Fruit fly (Drosophila melanogaster) whole organism, embryonic: ENCODE results near the gene Ire1.

ENCODE experiments used
- CG10267 ChIP-seq: fragments of 200-800 bp; sonication (Bioruptor generic); optimal IDR thresholded peaks from 2 replicates; lab custom pipeline; 2018; ENCODE audit warnings: missing biosample characterization, mild to moderate bottlenecking, missing genetic modification characterization, moderate library complexity
- CG11085 ChIP-seq: fragments of 200-800 bp; sonication (Bioruptor generic); IDR thresholded peaks from 2 replicates; pipeline ENCODE4 v1.3.6; 2022; ENCODE audit warnings: missing biosample characterization, missing genetic modification characterization
- CG11504 ChIP-seq: fragments of 200-800 bp; sonication (Bioruptor generic); optimal IDR thresholded peaks from 3 replicates; lab custom pipeline; 2019; ENCODE audit warnings: missing biosample characterization, mild to moderate bottlenecking, missing genetic modification characterization, moderate library complexity
- CG12942 ChIP-seq: fragments of 200-800 bp; sonication (Bioruptor generic); optimal IDR thresholded peaks from 3 replicates; lab custom pipeline; 2016; ENCODE audit warnings: missing biosample characterization, missing genetic modification characterization
- CG13894 ChIP-seq: fragments of 200-800 bp; sonication (Bioruptor generic); optimal IDR thresholded peaks from 3 replicates; lab custom pipeline; 2018; ENCODE audit warnings: missing biosample characterization, mild to moderate bottlenecking, missing genetic modification characterization, moderate library complexity
- CG14667 ChIP-seq: fragments of 200-800 bp; sonication (Bioruptor generic); IDR thresholded peaks from 2 replicates; pipeline ENCODE4 v1.3.6; 2022; ENCODE audit warnings: missing biosample characterization, missing genetic modification characterization
- CG1529 ChIP-seq: fragments of 200-800 bp; sonication (Bioruptor generic); optimal IDR thresholded peaks from 3 replicates; lab custom pipeline; 2018; ENCODE audit warnings: missing biosample characterization, missing genetic modification characterization
- CG16863 ChIP-seq: fragments of 200-800 bp; sonication (Bioruptor generic); optimal IDR thresholded peaks from 3 replicates; lab custom pipeline; 2016; ENCODE audit warnings: missing biosample characterization, missing genetic modification characterization
- CG18476 ChIP-seq: fragments of 200-800 bp; sonication (Bioruptor generic); optimal IDR thresholded peaks from 2 replicates; lab custom pipeline; 2016; ENCODE audit warnings: missing biosample characterization, mild to moderate bottlenecking, missing genetic modification characterization
- CG2202 ChIP-seq: fragments of 200-800 bp; sonication (Bioruptor generic); optimal IDR thresholded peaks from 2 replicates; lab custom pipeline; 2018; ENCODE audit warnings: missing biosample characterization, mild to moderate bottlenecking, missing genetic modification characterization
- CG2875 ChIP-seq: fragments of 200-800 bp; sonication (Bioruptor generic); optimal IDR thresholded peaks from 2 replicates; lab custom pipeline; 2017; ENCODE audit warnings: missing biosample characterization, mild to moderate bottlenecking, missing genetic modification characterization, missing genetic modification reagents
- CG34376 ChIP-seq: fragments of 200-800 bp; sonication (Bioruptor generic); optimal IDR thresholded peaks from 2 replicates; lab custom pipeline; 2018; ENCODE audit warnings: missing biosample characterization, mild to moderate bottlenecking, missing genetic modification characterization
- CG3726 ChIP-seq: fragments of 200-800 bp; sonication (Bioruptor generic); IDR thresholded peaks from 3 replicates; pipeline ENCODE4, ENCODE4 v1.3.6; 2022; ENCODE audit warnings: missing biosample characterization, missing genetic modification characterization
- CG4360 ChIP-seq: fragments of 200-800 bp; sonication (Bioruptor generic); IDR thresholded peaks from 2 replicates; pipeline ENCODE4 v1.3.6; 2022; ENCODE audit warnings: missing biosample characterization, missing genetic modification characterization
- CG43689 ChIP-seq: fragments of 200-800 bp; sonication (Bioruptor generic); IDR thresholded peaks from 2 replicates; pipeline ENCODE4 v1.3.6; 2022; ENCODE audit warnings: missing biosample characterization, missing genetic modification characterization
- CG4854 ChIP-seq: fragments of 200-800 bp; sonication (Bioruptor generic); optimal IDR thresholded peaks from 2 replicates; lab custom pipeline; 2016; ENCODE audit warnings: missing biosample characterization, missing genetic modification characterization, inconsistent platforms
- CG6175 ChIP-seq: fragments of 200-800 bp; sonication (Bioruptor generic); IDR thresholded peaks from 3 replicates; pipeline ENCODE4 v1.3.6; 2022; ENCODE audit warnings: missing biosample characterization, missing genetic modification characterization
- CG9215 ChIP-seq: fragments of 200-800 bp; sonication (Bioruptor generic); IDR thresholded peaks from 2 replicates; pipeline ENCODE4 v1.3.6; 2022; ENCODE audit warnings: missing biosample characterization, missing genetic modification characterization
- E2f1 ChIP-seq: fragments of 200-800 bp; sonication (Bioruptor generic); IDR thresholded peaks from 2 replicates; pipeline ENCODE4 v1.3.6; 2022; ENCODE audit warnings: missing biosample characterization, missing genetic modification characterization
- Ets97D ChIP-seq: fragments of 200-800 bp; sonication (Bioruptor generic); optimal IDR thresholded peaks from 3 replicates; lab custom pipeline; 2016; ENCODE audit warnings: missing biosample characterization, missing genetic modification characterization
- Fer2 ChIP-seq: fragments of 200-800 bp; sonication (Bioruptor generic); optimal IDR thresholded peaks from 2 replicates; lab custom pipeline; 2018; ENCODE audit warnings: missing biosample characterization, mild to moderate bottlenecking, missing genetic modification characterization, moderate library complexity
- Lhr ChIP-seq: fragments of 200-800 bp; sonication (Bioruptor generic); optimal IDR thresholded peaks from 3 replicates; lab custom pipeline; 2017; ENCODE audit warnings: mild to moderate bottlenecking, missing biosample characterization, missing genetic modification reagents, missing genetic modification characterization
- NC2α ChIP-seq: fragments of 200-800 bp; sonication (Bioruptor generic); optimal IDR thresholded peaks from 2 replicates; lab custom pipeline; 2016; ENCODE audit warnings: missing biosample characterization, missing genetic modification characterization
- Neu2 ChIP-seq: fragments of 200-800 bp; sonication (Bioruptor generic); optimal IDR thresholded peaks from 3 replicates; lab custom pipeline; 2016; ENCODE audit warnings: missing biosample characterization, missing genetic modification characterization, borderline replicate concordance
- Ssrp ChIP-seq: fragments of 200-800 bp; sonication (Bioruptor generic); optimal IDR thresholded peaks from 2 replicates; lab custom pipeline; 2018; ENCODE audit warnings: missing biosample characterization, mild to moderate bottlenecking, missing genetic modification characterization, moderate library complexity
- abd-A ChIP-seq: fragments of 200-800 bp; sonication (Bioruptor generic); optimal IDR thresholded peaks from 3 replicates; lab custom pipeline; 2019; ENCODE audit warnings: missing biosample characterization, mild to moderate bottlenecking, missing genetic modification characterization, moderate library complexity
- ac ChIP-seq: fragments of 200-800 bp; sonication (Bioruptor generic); optimal IDR thresholded peaks from 3 replicates; lab custom pipeline; 2017; ENCODE audit warnings: missing biosample characterization, mild to moderate bottlenecking, missing genetic modification characterization
- aop ChIP-seq: fragments of 200-800 bp; sonication (Bioruptor generic); IDR thresholded peaks from 2 replicates; pipeline ENCODE4 v1.3.6; 2022; ENCODE audit warnings: missing biosample characterization, missing genetic modification characterization
- az2 ChIP-seq: fragments of 200-800 bp; sonication (Bioruptor generic); optimal IDR thresholded peaks from 3 replicates; lab custom pipeline; 2016; ENCODE audit warnings: missing biosample characterization, missing genetic modification characterization
- bab2 ChIP-seq: fragments of 200-800 bp; sonication (Bioruptor generic); optimal IDR thresholded peaks from 2 replicates; lab custom pipeline; 2016; ENCODE audit warnings: missing biosample characterization, missing genetic modification characterization
- chif ChIP-seq, 2 experiments: fragments of 200-800 bp; sonication (Bioruptor generic); optimal IDR thresholded peaks; 3 replicates each; lab custom pipeline; 2016; ENCODE audit warnings: missing biosample characterization in 2 of 2, missing genetic modification characterization in 2 of 2
- chm ChIP-seq: fragments of 200-800 bp; sonication (Bioruptor generic); IDR thresholded peaks from 2 replicates; pipeline ENCODE4 v1.3.6; 2022; ENCODE audit warnings: missing biosample characterization, missing genetic modification characterization
- crc ChIP-seq: fragments of 200-800 bp; sonication (Bioruptor generic); optimal IDR thresholded peaks from 2 replicates; lab custom pipeline; 2016; ENCODE audit warnings: missing biosample characterization, missing genetic modification characterization
- croc ChIP-seq: fragments of 200-800 bp; sonication (Bioruptor generic); conservative IDR thresholded peaks from 3 replicates; pipeline ENCODE4 v1.3.6; 2022; ENCODE audit warnings: missing biosample characterization, missing genetic modification characterization
- cwo ChIP-seq: fragments of 200-800 bp; sonication (Bioruptor generic); optimal IDR thresholded peaks from 3 replicates; lab custom pipeline; 2017; ENCODE audit warnings: missing biosample characterization, missing genetic modification characterization, mild to moderate bottlenecking, moderate library complexity, missing genetic modification reagents
- en ChIP-seq: fragments of 200-800 bp; sonication (Bioruptor generic); optimal IDR thresholded peaks from 2 replicates; lab custom pipeline; 2016; ENCODE audit warnings: missing biosample characterization, missing genetic modification characterization
- gsb-n ChIP-seq: fragments of 200-800 bp; sonication (Bioruptor generic); optimal IDR thresholded peaks from 3 replicates; lab custom pipeline; 2018; ENCODE audit warnings: missing biosample characterization, mild to moderate bottlenecking, missing genetic modification characterization
- lilli ChIP-seq: fragments of 200-800 bp; sonication (Bioruptor generic); optimal IDR thresholded peaks from 3 replicates; lab custom pipeline; 2016; ENCODE audit warnings: missing biosample characterization, missing genetic modification characterization
- nerfin-1 ChIP-seq: fragments of 200-800 bp; sonication (Bioruptor generic); optimal IDR thresholded peaks from 3 replicates; lab custom pipeline; 2019; ENCODE audit warnings: missing biosample characterization, mild to moderate bottlenecking, missing genetic modification characterization, moderate library complexity
- oc ChIP-seq: fragments of 200-800 bp; sonication (Bioruptor generic); optimal IDR thresholded peaks from 2 replicates; lab custom pipeline; 2018; ENCODE audit warnings: missing biosample characterization, mild to moderate bottlenecking, missing genetic modification characterization, moderate library complexity
- odd ChIP-seq: fragments of 200-800 bp; sonication (Bioruptor generic); optimal IDR thresholded peaks from 2 replicates; lab custom pipeline; 2017; ENCODE audit warnings: missing biosample characterization, mild to moderate bottlenecking, missing genetic modification characterization
- pan ChIP-seq, 4 experiments: fragments of >200 bp in 3 of 4; fragments of 200-800 bp in 1 of 4; sonication (Bioruptor generic) in 1 of 4; optimal IDR thresholded peaks in 3 of 4; IDR thresholded peaks in 1 of 4; 2 replicates each; pipeline versions ENCODE4 v1.3.6 to Lab custom; 2017 to 2022; ENCODE audit warnings: missing biosample characterization in 2 of 4, missing genetic modification characterization in 2 of 4, mixed read lengths in 1 of 4
- pho ChIP-seq: fragments of 200-800 bp; sonication (Bioruptor generic); optimal IDR thresholded peaks from 2 replicates; lab custom pipeline; 2016; ENCODE audit warnings: missing biosample characterization, missing genetic modification characterization
- pros ChIP-seq: fragments of 200-800 bp; sonication (Bioruptor generic); optimal IDR thresholded peaks from 3 replicates; lab custom pipeline; 2019; ENCODE audit warnings: missing biosample characterization, mild to moderate bottlenecking, missing genetic modification characterization, moderate library complexity
- rib ChIP-seq: fragments of 200-800 bp; sonication (Bioruptor generic); IDR thresholded peaks from 2 replicates; pipeline ENCODE4 v1.3.6; 2022; ENCODE audit warnings: missing biosample characterization, missing genetic modification characterization
- row ChIP-seq: fragments of 200-800 bp; sonication (Bioruptor generic); IDR thresholded peaks from 3 replicates; pipeline ENCODE4 v1.3.6; 2022; ENCODE audit warnings: missing biosample characterization, missing genetic modification characterization
- slbo ChIP-seq: fragments of 200-800 bp; sonication (Bioruptor generic); IDR thresholded peaks from 2 replicates; pipeline ENCODE4 v1.3.6; 2022; ENCODE audit warnings: missing biosample characterization, missing genetic modification characterization
- slou ChIP-seq: fragments of 200-800 bp; sonication (Bioruptor generic); optimal IDR thresholded peaks from 3 replicates; lab custom pipeline; 2016; ENCODE audit warnings: missing biosample characterization, missing genetic modification characterization
- usp ChIP-seq: fragments of >200 bp; optimal IDR thresholded peaks from 2 replicates; lab custom pipeline; 2017; ENCODE audit warnings: missing biosample characterization, missing genetic modification characterization
- zfh1 ChIP-seq: fragments of 200-800 bp; sonication (Bioruptor generic); IDR thresholded peaks from 3 replicates; pipeline ENCODE4 v1.3.6; 2022; ENCODE audit warnings: missing biosample characterization, missing genetic modification characterization

The Ire1 gene

DNA sequence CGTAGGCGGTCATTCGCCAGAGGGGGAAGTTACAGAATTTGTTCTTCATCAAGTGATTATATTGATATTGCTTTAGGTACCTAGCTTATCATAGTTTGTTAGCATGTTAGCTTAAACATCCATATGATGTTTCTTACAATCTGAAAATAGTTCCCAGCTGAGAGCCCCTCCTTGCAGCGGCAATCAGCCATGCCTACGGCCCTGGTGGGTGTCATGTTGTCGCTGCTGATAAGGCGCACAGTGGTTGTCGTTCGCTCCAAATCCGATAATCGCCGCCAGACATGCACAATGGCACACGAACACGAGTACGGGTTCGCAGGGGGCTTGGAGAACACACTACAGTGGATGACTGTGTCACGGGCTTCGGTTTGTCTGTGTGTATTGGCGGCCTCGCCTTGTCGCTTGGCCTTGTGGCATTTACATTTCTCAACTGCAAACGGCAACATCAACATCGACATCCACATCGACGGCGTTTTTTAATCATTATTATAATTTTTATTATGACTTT is 44.9 kb upstream of the Ire1 start (continued):
- TF ChIP-seq Ssrp (tag; lab: Kevin White, UChicago), result peak; percentile 64
- peak; percentile 77 for TF ChIP-seq CG14667
- TF ChIP-seq CG11504 (tag; lab: Kevin White, UChicago), result peak; percentile 76
- no peak for TF ChIP-seq usp (GFP tag; lab: Kevin White, UChicago)
- peak; percentile 28 for TF ChIP-seq NC2α (GFP tag; lab: Kevin White, UChicago)
- peak; percentile 82 for TF ChIP-seq CG16863 (GFP tag; lab: Kevin White, UChicago)
- no peak for TF ChIP-seq CG11085 (GFP tag; lab: Robert Waterston, UW)
- TF ChIP-seq CG6175 (GFP tag; lab: Robert Waterston, UW), result peak; percentile 48; the same call in 1 of the 3 replicates
- TF ChIP-seq Neu2 (GFP tag; lab: Kevin White, UChicago), result no peak
- peak; percentile 58 for TF ChIP-seq abd-A
- TF ChIP-seq CG10267 (tag; lab: Kevin White, UChicago), result peak; percentile 44
- TF ChIP-seq CG9215 (GFP tag; lab: Robert Waterston, UW), result peak; percentile 85
- peak; percentile 73 for TF ChIP-seq rib (GFP tag; lab: Robert Waterston, UW)
- TF ChIP-seq slbo (GFP tag; lab: Robert Waterston, UW), result peak; percentile 90
- TF ChIP-seq cwo (GFP tag; lab: Kevin White, UChicago), result peak; percentile 85
- no peak for TF ChIP-seq CG43689 (GFP tag; lab: Robert Waterston, UW)
- peak; percentile 65 for TF ChIP-seq CG12942 (GFP tag; lab: Kevin White, UChicago)
- TF ChIP-seq CG18476, result peak; percentile 56
- peak; percentile 11 for TF ChIP-seq Lhr (GFP tag; lab: Kevin White, UChicago)
- no peak for TF ChIP-seq slou
- TF ChIP-seq CG34376 (GFP tag; lab: Kevin White, UChicago), result peak; percentile 44
- TF ChIP-seq CG2202, result peak; percentile 28
- no peak for TF ChIP-seq aop (GFP tag; lab: Robert Waterston, UW)
- no peak for TF ChIP-seq Ets97D (GFP tag; lab: Kevin White, UChicago)
- peak; percentile 91 for TF ChIP-seq lilli (GFP tag; lab: Kevin White, UChicago)
- peak; percentile 78 for TF ChIP-seq E2f1 (GFP tag; lab: Robert Waterston, UW)
- peak; percentile 73 to 80 for TF ChIP-seq chif (GFP tag; optimal IDR thresholded peaks at IDR 0.05; lab: Kevin White, UChicago)
- TF ChIP-seq oc (tag; lab: Kevin White, UChicago), result peak; percentile 44
- peak; percentile 50 for TF ChIP-seq CG1529 (GFP tag; lab: Kevin White, UChicago)
- peak; percentile 21 for TF ChIP-seq ac (GFP tag; lab: Kevin White, UChicago)
- TF ChIP-seq CG4360 (GFP tag; lab: Robert Waterston, UW), result no peak
- TF ChIP-seq en (GFP tag; lab: Kevin White, UChicago), result no peak
- peak; percentile 50; the same call in 2 of the 3 replicates for TF ChIP-seq croc (GFP tag; lab: Robert Waterston, UW)
- no peak for TF ChIP-seq pan (optimal IDR thresholded peaks at IDR 0.05; lab: Kevin White, UChicago)
- peak in 1 of 2 experiments; percentile 90 for TF ChIP-seq pan (GFP tag; optimal IDR thresholded peaks at IDR 0.05 in 1 of 2, IDR thresholded peaks at IDR 0.05 in 1 of 2)
- peak; percentile 50 for TF ChIP-seq CG2875
- TF ChIP-seq gsb-n (tag; lab: Kevin White, UChicago), result peak; percentile 23
- TF ChIP-seq chm (GFP tag; lab: Robert Waterston, UW), result peak; percentile 75
- peak; percentile 30 for TF ChIP-seq Fer2 (tag; lab: Kevin White, UChicago)
- TF ChIP-seq nerfin-1 (tag; lab: Kevin White, UChicago), result peak; percentile 48
- TF ChIP-seq CG3726 (GFP tag; lab: Robert Waterston, UW), result peak; percentile 78; the same call in 1 of the 3 replicates
- TF ChIP-seq bab2 (GFP tag; lab: Kevin White, UChicago), result peak; percentile 89
- peak; percentile 64 for TF ChIP-seq crc (GFP tag; lab: Kevin White, UChicago)
- TF ChIP-seq CG13894 (tag; lab: Kevin White, UChicago), result peak; percentile 33
- TF ChIP-seq pho, result peak; percentile 82
- TF ChIP-seq zfh1 (GFP tag; lab: Robert Waterston, UW), result peak; percentile 81
- TF ChIP-seq row, result peak; percentile 94
- TF ChIP-seq pros (GFP tag; lab: Kevin White, UChicago), result no peak
- peak; percentile 79 for TF ChIP-seq az2 (GFP tag; lab: Kevin White, UChicago)
- TF ChIP-seq CG4854, result peak; percentile 19
- peak; percentile 72 for TF ChIP-seq odd (GFP tag; lab: Kevin White, UChicago)
